Worm (Caenorhabditis elegans): ENCODE results near the gene F44E2.3.

F44E2.3 gene

DNA sequence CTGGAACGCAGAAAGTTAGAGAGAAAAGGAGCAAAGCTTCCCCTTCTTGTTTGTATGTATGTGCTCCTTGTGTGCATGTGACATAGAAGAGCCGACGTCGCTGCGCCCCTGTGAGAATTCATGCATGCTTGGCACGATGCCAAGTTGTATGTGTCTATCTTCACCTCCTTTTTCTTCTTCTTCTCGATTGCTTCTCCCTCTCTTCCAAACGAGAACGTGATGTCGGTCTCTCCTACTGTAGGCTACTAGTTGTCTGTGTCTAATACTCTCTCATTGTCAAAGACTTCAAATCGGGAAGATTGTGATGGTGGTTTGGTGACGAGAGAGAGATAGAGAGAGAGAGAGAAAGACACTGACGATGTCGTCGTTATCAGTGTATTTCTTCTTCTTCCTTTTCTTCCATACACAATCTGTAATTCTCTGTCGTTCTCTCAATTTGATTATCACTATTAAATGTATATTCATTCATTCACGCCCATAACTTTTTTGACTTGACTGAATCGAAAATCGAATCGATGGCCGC is 31.8 kb downstream of the F44E2.3 start (continued):
- TF ChIP-seq efl-1 (GFP tag; optimal IDR thresholded peaks at IDR 0.05) (no peak), unc-130 (GFP tag; optimal IDR thresholded peaks at IDR 0.05) (no peak), gei-17 (GFP tag; optimal IDR thresholded peaks at IDR 0.05) (no peak), K11D2.4 (GFP tag; IDR thresholded peaks at IDR 0.05) (peak; percentile 74), ztf-28 (GFP tag; IDR thresholded peaks at IDR 0.05) (no peak), ztf-18 (tag; optimal IDR thresholded peaks at IDR 0.05) (no peak), snpc-4 (GFP tag; optimal IDR thresholded peaks at IDR 0.05) (peak; percentile 22), snpc-4 (tag; optimal IDR thresholded peaks at IDR 0.05) (peak; percentile 29 to 69 (median 43)), Y67H2A.10 (GFP tag; conservative IDR thresholded peaks at IDR 0.05) (no peak), bed-2 (GFP tag; IDR thresholded peaks at IDR 0.05) (no peak), F57A8.1 (GFP tag; optimal IDR thresholded peaks at IDR 0.05) (no peak), ceh-27 (GFP tag; optimal IDR thresholded peaks at IDR 0.05) (peak; percentile 23), ztf-3 (GFP tag; optimal IDR thresholded peaks at IDR 0.05) (peak; percentile 76), nhr-27 (tag; optimal IDR thresholded peaks at IDR 0.05) (no peak), akir-1 (GFP tag; optimal IDR thresholded peaks at IDR 0.05) (no peak), chd-7 (tag; optimal IDR thresholded peaks at IDR 0.05) (peak; percentile 71), rcor-1 (GFP tag; IDR thresholded peaks at IDR 0.05) (no peak), F10E7.11 (tag; optimal IDR thresholded peaks at IDR 0.05) (no peak), hmg-20 (GFP tag; IDR thresholded peaks at IDR 0.05) (0 out of 2 replicates have a peak, but pooled peaks have one; percentile 8), D2030.7 (GFP tag; IDR thresholded peaks at IDR 0.05) (no peak), rpc-1 (optimal IDR thresholded peaks at IDR 0.05) (no peak), rpc-1 (tag; optimal IDR thresholded peaks at IDR 0.05) (no peak), let-526 (GFP tag; IDR thresholded peaks at IDR 0.05) (no peak), mxl-1 (tag; optimal IDR thresholded peaks at IDR 0.05) (no peak), hrde-1 (tag; optimal IDR thresholded peaks at IDR 0.05; ENCODE audit: borderline replicate concordance) (no peak), F39B2.1 (GFP tag; IDR thresholded peaks at IDR 0.05) (no peak), nfyb-1 (GFP tag; IDR thresholded peaks at IDR 0.05) (0 out of 2 replicates have a peak, but pooled peaks have one; percentile 68), T07F8.4 (tag; optimal IDR thresholded peaks at IDR 0.05) (no peak), ama-1 (optimal IDR thresholded peaks at IDR 0.05) (no peak), ama-1 (GFP tag; optimal IDR thresholded peaks at IDR 0.05) (no peak), ceh-40 (GFP tag; IDR thresholded peaks at IDR 0.05) (no peak), hsf-1 (GFP tag; IDR thresholded peaks at IDR 0.05) (no peak), egl-44 (GFP tag; IDR thresholded peaks at IDR 0.05) (peak; percentile 67; the same call in 1 of the 2 replicates), snpc-3.4 (tag; optimal IDR thresholded peaks at IDR 0.05) (no peak), ceh-58 (GFP tag; IDR thresholded peaks at IDR 0.05) (no peak), lsl-1 (GFP tag; optimal IDR thresholded peaks at IDR 0.05) (peak; percentile 9), lin-26 (GFP tag; IDR thresholded peaks at IDR 0.05) (peak; percentile 69; the same call in 1 of the 2 replicates), C06A6.2 (GFP tag; conservative IDR thresholded peaks at IDR 0.05) (peak; percentile 65), lir-1 (GFP tag; conservative IDR thresholded peaks at IDR 0.05) (no peak), tbx-9 (tag; optimal IDR thresholded peaks at IDR 0.05; ENCODE audit: borderline replicate concordance) (no peak), F23B12.7 (tag; optimal IDR thresholded peaks at IDR 0.05; ENCODE audit: insufficient read depth) (no peak), ceh-79 (tag; optimal IDR thresholded peaks at IDR 0.05) (no peak), mcd-1 (GFP tag; IDR thresholded peaks at IDR 0.05) (peak; percentile 55), snpc-1.3 (tag; optimal IDR thresholded peaks at IDR 0.05; ENCODE audit: insufficient read depth) (no peak), ccch-3 (GFP tag; optimal IDR thresholded peaks at IDR 0.05) (no peak), sptf-2 (GFP tag; optimal IDR thresholded peaks at IDR 0.05) (no peak), F57C9.4 (tag; optimal IDR thresholded peaks at IDR 0.05) (no peak), die-1 (tag; optimal IDR thresholded peaks at IDR 0.05) (peak; percentile 61), Y53G8AR.9 (GFP tag; conservative IDR thresholded peaks at IDR 0.05) (no peak)
